Fruit fly (Drosophila melanogaster): ENCODE results near the gene Fkbp59.

Gene Fkbp59

dm6 chr2L:9918020-9918959 lies 30.5 kb downstream of the Fkbp59 start, which contains the start of the genes CG5885 and CG4598 (continued):
- peak; percentile 84 for TF ChIP-seq Eip78C (GFP tag)
- TF ChIP-seq CG6276 (GFP tag; optimal IDR thresholded peaks at IDR 0.05), result peak; percentile 90
- peak; percentile 56 for TF ChIP-seq Sox15 (GFP tag; optimal IDR thresholded peaks at IDR 0.05)
- TF ChIP-seq fd85E (GFP tag; optimal IDR thresholded peaks at IDR 0.05), result no peak
- peak; percentile 53 for TF ChIP-seq CG10669 (GFP tag; optimal IDR thresholded peaks at IDR 0.05)
- TF ChIP-seq Ets21C (GFP tag; optimal IDR thresholded peaks at IDR 0.05), result peak; percentile 57
- peak; percentile 76 for TF ChIP-seq svp (GFP tag)
- peak; percentile 77 for TF ChIP-seq lz (GFP tag; optimal IDR thresholded peaks at IDR 0.05)
- TF ChIP-seq acj6 (GFP tag; optimal IDR thresholded peaks at IDR 0.05), result peak; percentile 76
- peak; percentile 85 for TF ChIP-seq CG9139 (GFP tag; optimal IDR thresholded peaks at IDR 0.05)
- TF ChIP-seq achi (GFP tag; optimal IDR thresholded peaks at IDR 0.05), result peak; percentile 100
- peak; percentile 76 for TF ChIP-seq Smox (GFP tag; optimal IDR thresholded peaks at IDR 0.05)
- TF ChIP-seq CG3032 (tag; optimal IDR thresholded peaks at IDR 0.05), result peak; percentile 63
- TF ChIP-seq esn (GFP tag; optimal IDR thresholded peaks at IDR 0.05), result peak; percentile 82
- peak; percentile 64 for TF ChIP-seq spab (GFP tag; optimal IDR thresholded peaks at IDR 0.05)
- peak; percentile 68 for TF ChIP-seq Lpt (GFP tag; optimal IDR thresholded peaks at IDR 0.05)
- TF ChIP-seq Ets96B (tag; optimal IDR thresholded peaks at IDR 0.05), result peak; percentile 58
- TF ChIP-seq CG1621 (tag; optimal IDR thresholded peaks at IDR 0.05), result peak; percentile 21
- TF ChIP-seq CG11762 (GFP tag; optimal IDR thresholded peaks at IDR 0.05; ENCODE audit: insufficient read depth), result peak; percentile 47
- TF ChIP-seq fkh (GFP tag; optimal IDR thresholded peaks at IDR 0.05), result peak; percentile 45
- peak; percentile 32 for TF ChIP-seq fd59A (GFP tag; optimal IDR thresholded peaks at IDR 0.05)
- TF ChIP-seq CG7368 (GFP tag; optimal IDR thresholded peaks at IDR 0.05), result peak; percentile 50
- TF ChIP-seq CG34406 (GFP tag; optimal IDR thresholded peaks at IDR 0.05), result peak; percentile 79
- TF ChIP-seq CG11294 (GFP tag; IDR thresholded peaks at IDR 0.05), result peak; percentile 29; the same call in 1 of the 2 replicates
- TF ChIP-seq Eip75B (GFP tag; optimal IDR thresholded peaks at IDR 0.05), result peak; percentile 75
- peak; percentile 89 for TF ChIP-seq Hr4 (GFP tag; optimal IDR thresholded peaks at IDR 0.05)

DNA sequence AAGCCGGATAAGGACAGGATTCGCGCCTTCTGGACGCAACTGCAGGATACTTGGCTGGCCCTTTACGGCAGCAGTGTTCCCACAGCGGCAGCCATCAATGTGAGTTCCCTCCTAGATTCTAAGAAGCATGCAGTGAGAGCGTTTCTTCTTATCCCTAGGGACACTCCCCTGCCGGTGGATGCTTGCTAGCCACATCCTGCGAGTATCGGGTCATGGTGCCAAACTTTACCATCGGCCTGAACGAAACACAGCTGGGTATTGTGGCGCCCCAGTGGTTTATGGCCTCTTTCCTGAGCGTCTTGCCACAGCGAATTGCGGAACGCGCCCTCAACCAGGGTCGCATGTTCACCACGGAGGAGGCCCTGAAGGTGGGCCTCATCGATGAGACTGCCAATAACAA lies 31.4 kb downstream of the Fkbp59 start:
- no peak for TF ChIP-seq CG8632 (GFP tag; optimal IDR thresholded peaks at IDR 0.05)
- TF ChIP-seq Lpt (GFP tag; optimal IDR thresholded peaks at IDR 0.05), result no peak
- TF ChIP-seq CG8119 (GFP tag; IDR thresholded peaks at IDR 0.05), result no peak
- no peak for TF ChIP-seq topi (GFP tag; optimal IDR thresholded peaks at IDR 0.05)

- peak; percentile 46 for TF ChIP-seq svp (GFP tag)
- TF ChIP-seq Ets96B (tag; optimal IDR thresholded peaks at IDR 0.05), result no peak
- no peak for TF ChIP-seq ss (GFP tag; optimal IDR thresholded peaks at IDR 0.05)
- no peak for TF ChIP-seq CG11762 (GFP tag; optimal IDR thresholded peaks at IDR 0.05; ENCODE audit: insufficient read depth)
- no peak for TF ChIP-seq eg (GFP tag; IDR thresholded peaks at IDR 0.05)
Observed at dm6 chr2L:9919949-9920348, 32.1 kb downstream of the Fkbp59 start, which contains the start of gene CG4594. Gene CG4594, plus strand, starts transcription at chr2L:9920160.

dm6 chr2L:9921401-9921800 lies 33.6 kb downstream of the Fkbp59 start, which contains the start of gene CG4592:
Gene CG4592, plus strand, starts transcription at chr2L:9921633.
- TF ChIP-seq CG6792 (GFP tag; optimal IDR thresholded peaks at IDR 0.05) (peak; percentile 69), CG7368 (GFP tag; optimal IDR thresholded peaks at IDR 0.05) (peak; percentile 50), CG11902 (GFP tag; optimal IDR thresholded peaks at IDR 0.05) (peak; percentile 8), esn (GFP tag; optimal IDR thresholded peaks at IDR 0.05) (peak; percentile 86), Sox102F (GFP tag; optimal IDR thresholded peaks at IDR 0.05) (peak; percentile 82), Met (GFP tag; optimal IDR thresholded peaks at IDR 0.05) (peak; percentile 82), OdsH (GFP tag; optimal IDR thresholded peaks at IDR 0.05) (no peak), fd85E (GFP tag; optimal IDR thresholded peaks at IDR 0.05) (no peak), Hr4 (GFP tag; optimal IDR thresholded peaks at IDR 0.05) (peak; percentile 78), CG32006 (GFP tag; optimal IDR thresholded peaks at IDR 0.05) (peak; percentile 75), CG6808 (GFP tag; optimal IDR thresholded peaks at IDR 0.05) (peak; percentile 62), Hr38 (GFP tag; optimal IDR thresholded peaks at IDR 0.05) (no peak), fkh (GFP tag; optimal IDR thresholded peaks at IDR 0.05) (peak; percentile 97), CG8319 (GFP tag; optimal IDR thresholded peaks at IDR 0.05) (peak; percentile 5), Ets96B (tag; optimal IDR thresholded peaks at IDR 0.05) (no peak), Hr39 (GFP tag; optimal IDR thresholded peaks at IDR 0.05) (peak; percentile 74), Eip75B (GFP tag; optimal IDR thresholded peaks at IDR 0.05) (peak; percentile 83), pdm3 (GFP tag; optimal IDR thresholded peaks at IDR 0.05) (no peak), Blimp-1 (GFP tag; optimal IDR thresholded peaks at IDR 0.05) (peak; percentile 36), CG8632 (GFP tag; optimal IDR thresholded peaks at IDR 0.05) (peak; percentile 70), CG10669 (GFP tag; optimal IDR thresholded peaks at IDR 0.05) (no peak), CG6163 (GFP tag; IDR thresholded peaks at IDR 0.05) (peak; percentile 84)
